Fruit fly (Drosophila melanogaster) whole organism, wandering third instar larva: ENCODE data around the gene CG11670.

Source experiments
- Abd-B ChIP-seq: fragments of >200 bp; optimal IDR thresholded peaks from 2 replicates; lab custom pipeline; 2017; ENCODE audit warnings: missing biosample characterization, missing genetic modification characterization
- CG32264 ChIP-seq: fragments of 200-800 bp; sonication (Bioruptor generic); optimal IDR thresholded peaks from 2 replicates; lab custom pipeline; 2016; ENCODE audit warnings: missing biosample characterization, missing genetic modification characterization
- CG9705 ChIP-seq: fragments of 200-800 bp; sonication (Bioruptor generic); optimal IDR thresholded peaks from 2 replicates; lab custom pipeline; 2018; ENCODE audit warnings: missing biosample characterization, mild to moderate bottlenecking, missing genetic modification characterization
- Dfd ChIP-seq: fragments of >200 bp; optimal IDR thresholded peaks from 2 replicates; lab custom pipeline; 2017; ENCODE audit warnings: missing biosample characterization, missing genetic modification characterization
- GATAd ChIP-seq: sonication (Bioruptor generic); optimal IDR thresholded peaks from 2 replicates; lab custom pipeline; 2016; ENCODE audit warnings: missing biosample characterization, missing genetic modification characterization
- HLH106 ChIP-seq: fragments of 200-800 bp; optimal IDR thresholded peaks from 3 replicates; lab custom pipeline; 2019; ENCODE audit warnings: missing biosample characterization, mild to moderate bottlenecking, missing genetic modification characterization, moderate library complexity
- Hnf4 ChIP-seq: fragments of 200-800 bp; sonication (Bioruptor generic); optimal IDR thresholded peaks from 2 replicates; lab custom pipeline; 2016; ENCODE audit warnings: missing biosample characterization, mild to moderate bottlenecking, missing genetic modification characterization
- Hr83 ChIP-seq: fragments of 200-300 bp; sonication (Bioruptor generic); optimal IDR thresholded peaks from 2 replicates; lab custom pipeline; 2016; ENCODE audit warnings: missing biosample characterization, mild to moderate bottlenecking, missing genetic modification characterization, moderate library complexity; ENCODE audit not compliant: poor library complexity, severe bottlenecking
- Jra ChIP-seq: sonication (Bioruptor generic); optimal IDR thresholded peaks from 2 replicates; lab custom pipeline; 2016; ENCODE audit warnings: missing biosample characterization, missing genetic modification characterization
- Myc ChIP-seq: fragments of >200 bp; optimal IDR thresholded peaks from 2 replicates; lab custom pipeline; 2017
- N ChIP-seq: fragments of >200 bp; optimal IDR thresholded peaks from 2 replicates; lab custom pipeline; 2018; ENCODE audit warnings: missing biosample characterization, missing external identifiers, missing genetic modification characterization
- OdsH ChIP-seq: fragments of 200-800 bp; sonication (Bioruptor generic); optimal IDR thresholded peaks from 2 replicates; lab custom pipeline; 2016; ENCODE audit warnings: missing biosample characterization, mild to moderate bottlenecking, missing genetic modification characterization
- Rel ChIP-seq, 2 experiments: fragments of 200-800 bp; sonication (Bioruptor generic) in 1 of 2; optimal IDR thresholded peaks; 2 replicates in 1 of 2; 3 replicates in 1 of 2; lab custom pipeline; 2016 to 2019; ENCODE audit warnings: mild to moderate bottlenecking in 2 of 2, missing biosample characterization in 2 of 2, missing genetic modification characterization in 2 of 2, moderate library complexity in 1 of 2
- Sp1 ChIP-seq: fragments of 200-800 bp; sonication (Bioruptor generic); optimal IDR thresholded peaks from 3 replicates; lab custom pipeline; 2019; ENCODE audit warnings: missing biosample characterization, mild to moderate bottlenecking, missing genetic modification characterization, moderate library complexity
- Vsx2 ChIP-seq: fragments of 200-300, 225-300 bp; sonication (Bioruptor generic); optimal IDR thresholded peaks from 2 replicates; lab custom pipeline; 2018; ENCODE audit warnings: missing biosample characterization, missing genetic modification characterization; ENCODE audit not compliant: partially characterized antibody
- brk ChIP-seq: fragments of 200-800 bp; sonication (Bioruptor generic); optimal IDR thresholded peaks from 2 replicates; lab custom pipeline; 2016; ENCODE audit warnings: missing biosample characterization, mild to moderate bottlenecking, missing genetic modification characterization
- dmrt93B ChIP-seq: fragments of 200-800 bp; sonication (Bioruptor generic); optimal IDR thresholded peaks from 2 replicates; lab custom pipeline; 2018; ENCODE audit warnings: missing biosample characterization, mild to moderate bottlenecking, missing genetic modification characterization
- dsf ChIP-seq: sonication (Bioruptor generic); optimal IDR thresholded peaks from 2 replicates; lab custom pipeline; 2016; ENCODE audit warnings: missing biosample characterization, missing genetic modification characterization, borderline replicate concordance
- ey ChIP-seq: fragments of 200-800 bp; sonication (Bioruptor generic); optimal IDR thresholded peaks from 2 replicates; lab custom pipeline; 2016; ENCODE audit warnings: missing biosample characterization, missing genetic modification characterization
- foxo ChIP-seq, 2 experiments: fragments of 200-800 bp; sonication (Bioruptor generic); optimal IDR thresholded peaks; 2 replicates in 1 of 2; 3 replicates in 1 of 2; lab custom pipeline; 2016 to 2017; ENCODE audit warnings: missing biosample characterization in 2 of 2, missing genetic modification characterization in 2 of 2
- fru ChIP-seq: fragments of 200-800 bp; sonication (Bioruptor generic); optimal IDR thresholded peaks from 3 replicates; lab custom pipeline; 2016; ENCODE audit warnings: missing biosample characterization, mild to moderate bottlenecking, missing genetic modification characterization
- h ChIP-seq: fragments of 200-800 bp; sonication (Bioruptor generic); optimal IDR thresholded peaks from 3 replicates; lab custom pipeline; 2016; ENCODE audit warnings: missing biosample characterization, mild to moderate bottlenecking, missing genetic modification characterization
- jim ChIP-seq: fragments of 175-275, 200-325 bp; sonication (Bioruptor generic); optimal IDR thresholded peaks from 2 replicates; lab custom pipeline; 2016; ENCODE audit warnings: missing biosample characterization, mild to moderate bottlenecking, missing genetic modification characterization
- psq ChIP-seq: fragments of 200-800 bp; sonication (Bioruptor generic); optimal IDR thresholded peaks from 3 replicates; lab custom pipeline; 2017; ENCODE audit warnings: missing biosample characterization, mild to moderate bottlenecking, missing genetic modification characterization, moderate library complexity
- sage ChIP-seq: fragments of 200-800 bp; sonication (Bioruptor generic); optimal IDR thresholded peaks from 2 replicates; lab custom pipeline; 2016; ENCODE audit warnings: missing biosample characterization, mild to moderate bottlenecking, missing genetic modification characterization
- sv ChIP-seq: fragments of 200-800 bp; sonication (Bioruptor generic); optimal IDR thresholded peaks from 3 replicates; lab custom pipeline; 2016; ENCODE audit warnings: missing biosample characterization, missing genetic modification characterization
- usp ChIP-seq: fragments of >200 bp; optimal IDR thresholded peaks from 2 replicates; lab custom pipeline; 2017; ENCODE audit warnings: missing biosample characterization, missing genetic modification characterization
- woc ChIP-seq: sonication (Bioruptor generic); optimal IDR thresholded peaks from 2 replicates; lab custom pipeline; 2016; ENCODE audit warnings: missing biosample characterization, mild to moderate bottlenecking, missing genetic modification characterization

CG11670 gene

DNA sequence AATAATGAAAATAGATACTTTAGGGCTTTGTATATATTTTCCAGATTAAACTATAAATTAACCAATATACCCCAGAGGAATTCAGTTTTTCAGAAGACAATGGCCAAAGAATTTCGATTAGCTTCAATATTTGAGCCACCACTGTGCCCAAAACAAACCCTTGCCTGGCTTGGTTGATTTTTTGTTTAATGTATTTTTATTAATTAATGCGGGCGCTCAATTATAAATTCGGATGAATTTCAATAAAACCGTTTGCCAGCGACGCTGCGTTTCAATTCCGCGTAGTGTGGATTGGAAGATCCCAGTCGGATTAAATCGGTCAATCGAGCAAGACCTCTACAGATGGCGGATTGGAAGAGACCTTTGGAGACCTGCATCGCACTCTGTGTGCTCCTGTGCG is at the start of gene CG11670:
TSS of gene CG11670 (plus strand) at position 301 of the 400 bp plus-strand sequence.
- no peak for TF ChIP-seq usp (GFP tag; lab: Kevin White, UChicago)
- no peak for TF ChIP-seq dmrt93B (GFP tag; lab: Kevin White, UChicago)
- no peak for TF ChIP-seq Hnf4 (GFP tag; lab: Kevin White, UChicago)
- TF ChIP-seq CG32264 (GFP tag; lab: Kevin White, UChicago), result no peak

DNA sequence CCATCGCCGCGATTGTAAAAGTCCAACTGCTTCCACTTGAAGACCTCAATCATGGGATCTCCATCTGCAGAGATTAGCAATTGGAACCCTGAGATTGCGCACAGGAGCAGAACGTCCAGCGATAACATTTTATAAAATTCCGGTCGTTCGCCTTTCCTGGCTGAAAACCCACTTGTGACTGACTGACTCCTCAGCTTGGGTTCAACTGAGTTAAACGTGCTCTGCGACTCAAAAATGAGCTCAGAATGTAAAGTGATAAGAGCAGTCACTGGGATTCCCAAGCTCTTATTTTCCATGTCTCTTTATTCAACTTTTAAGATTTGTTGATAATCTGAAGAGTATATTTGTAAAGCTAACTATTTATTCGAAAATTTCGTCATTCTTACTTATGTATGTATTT is 48.8 kb upstream of the CG11670 start, which contains the start of gene yellow-f:
TSS of gene yellow-f (minus strand) at position 184 of the 400 bp plus-strand sequence.
- TF ChIP-seq N (no peak), fru (GFP tag; lab: Kevin White, UChicago) (no peak), Rel (GFP tag; optimal IDR thresholded peaks at IDR 0.05; lab: Kevin White, UChicago) (no peak), Rel (tag; optimal IDR thresholded peaks at IDR 0.05; lab: Kevin White, UChicago) (peak; percentile 88), h (GFP tag; lab: Kevin White, UChicago) (no peak)

dm6 chr3R:12995047-12995446 is 46.8 kb upstream of the CG11670 start, which contains the start of gene yellow-f2:
Gene yellow-f2 (minus strand): TSS chr3R:12995147.
- TF ChIP-seq CG9705 (GFP tag; lab: Kevin White, UChicago) (no peak), Abd-B (GFP tag; lab: Kevin White, UChicago) (no peak), jim (GFP tag; lab: Kevin White, UChicago) (no peak), Dfd (GFP tag; lab: Kevin White, UChicago) (no peak), usp (GFP tag; lab: Kevin White, UChicago) (no peak), sv (no peak), GATAd (GFP tag; lab: Kevin White, UChicago) (no peak), HLH106 (tag; lab: Kevin White, UChicago) (no peak), woc (GFP tag; lab: Kevin White, UChicago) (no peak), Vsx2 (GFP tag; lab: Kevin White, UChicago) (no peak), OdsH (GFP tag; lab: Kevin White, UChicago) (no peak), Rel (GFP tag; optimal IDR thresholded peaks at IDR 0.05; lab: Kevin White, UChicago) (no peak), Rel (tag; optimal IDR thresholded peaks at IDR 0.05; lab: Kevin White, UChicago) (no peak), Sp1 (GFP tag; lab: Kevin White, UChicago) (no peak), foxo (GFP tag; optimal IDR thresholded peaks at IDR 0.05; lab: Kevin White, UChicago) (no peak), sage (GFP tag; lab: Kevin White, UChicago) (no peak)

- no peak for TF ChIP-seq Rel (GFP tag; optimal IDR thresholded peaks at IDR 0.05; lab: Kevin White, UChicago)
- TF ChIP-seq Rel (tag; optimal IDR thresholded peaks at IDR 0.05; lab: Kevin White, UChicago), result no peak
- TF ChIP-seq brk (GFP tag; lab: Kevin White, UChicago), result no peak
- no peak for TF ChIP-seq sv
- no peak for TF ChIP-seq Hr83 (GFP tag; lab: Kevin White, UChicago)
- TF ChIP-seq Jra, result no peak
- TF ChIP-seq Abd-B (GFP tag; lab: Kevin White, UChicago), result no peak
- no peak for TF ChIP-seq Sp1 (GFP tag; lab: Kevin White, UChicago)
These were observed 46.3 kb upstream of the CG11670 start, which contains the start of gene CG7488 for dm6 chr3R:12995522-12995921. Gene CG7488 (plus strand): TSS chr3R:12995620.

DNA sequence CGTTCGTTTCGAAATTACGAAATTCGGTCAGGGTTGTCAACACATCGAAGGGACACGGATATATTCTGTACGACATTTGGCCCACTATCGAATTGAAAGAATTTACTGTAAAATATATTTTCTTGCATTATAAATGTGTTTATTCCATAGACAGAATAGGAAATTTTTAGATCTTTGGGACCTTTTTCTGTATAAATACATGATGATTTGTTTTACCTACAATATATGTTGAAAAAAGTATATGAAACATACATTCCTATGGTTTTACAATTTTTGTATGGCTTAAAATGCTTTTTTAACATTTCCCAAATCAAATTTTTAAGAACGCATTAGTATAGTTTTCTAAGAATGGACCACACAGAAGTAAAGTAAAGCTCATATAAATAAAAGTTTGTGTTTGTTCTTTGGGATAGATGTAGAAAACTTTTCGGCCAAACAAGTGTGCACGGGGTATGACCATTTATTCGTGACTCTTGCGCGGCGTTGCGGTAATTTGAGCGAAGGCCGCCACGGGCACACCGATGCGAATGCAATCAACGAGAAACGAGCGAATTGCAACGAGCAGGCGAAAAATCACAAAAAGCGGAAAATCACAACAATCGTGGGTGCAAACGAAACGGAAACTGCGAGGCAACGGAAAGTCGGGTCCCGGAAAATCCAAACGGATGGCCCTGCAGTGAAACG is 44.2 kb upstream of the CG11670 start, which contains the start of the genes CG17327, CG44194 and CG7518:
TSS of gene CG17327 (minus strand) at position 177 of the 684 bp plus-strand sequence.
TSS of gene CG44194 (minus strand) at position 177 of the 684 bp plus-strand sequence.
TSS of gene CG7518 (plus strand) at position 540 of the 684 bp plus-strand sequence.
- TF ChIP-seq jim (GFP tag; lab: Kevin White, UChicago) (no peak), Myc (lab: Kevin White, UChicago) (no peak), OdsH (GFP tag; lab: Kevin White, UChicago) (no peak), sv (no peak), brk (GFP tag; lab: Kevin White, UChicago) (no peak), Rel (GFP tag; optimal IDR thresholded peaks at IDR 0.05; lab: Kevin White, UChicago) (no peak), Rel (tag; optimal IDR thresholded peaks at IDR 0.05; lab: Kevin White, UChicago) (peak; percentile 82), Vsx2 (GFP tag; lab: Kevin White, UChicago) (no peak), psq (GFP tag; lab: Kevin White, UChicago) (peak; percentile 7), CG9705 (GFP tag; lab: Kevin White, UChicago) (no peak), dsf (GFP tag; lab: Kevin White, UChicago) (no peak), HLH106 (tag; lab: Kevin White, UChicago) (no peak), Hr83 (GFP tag; lab: Kevin White, UChicago) (peak; percentile 43), ey (GFP tag; lab: Kevin White, UChicago) (peak; percentile 28), fru (GFP tag; lab: Kevin White, UChicago) (no peak), CG32264 (GFP tag; lab: Kevin White, UChicago) (no peak), Dfd (GFP tag; lab: Kevin White, UChicago) (no peak), N (peak; percentile 25)
- TF ChIP-seq, all 38 proteins: peak for 5
